Worm (Caenorhabditis elegans) whole organism, L4/young adult: ENCODE data around the gene F10G2.10.

Source experiments
- W03F9.2 ChIP-seq: fragments of 150-350 bp; optimal IDR thresholded peaks from 2 replicates; lab custom pipeline; 2014; ENCODE audit warnings: missing biosample characterization, missing genetic modification characterization
- him-1 ChIP-seq: sonication (generic microtip); optimal IDR thresholded peaks from 2 replicates; lab custom pipeline; 2016; ENCODE audit warnings: missing genotype, missing genetic modification reagents, missing genetic modification characterization, missing compliant biosample characterization

DNA sequence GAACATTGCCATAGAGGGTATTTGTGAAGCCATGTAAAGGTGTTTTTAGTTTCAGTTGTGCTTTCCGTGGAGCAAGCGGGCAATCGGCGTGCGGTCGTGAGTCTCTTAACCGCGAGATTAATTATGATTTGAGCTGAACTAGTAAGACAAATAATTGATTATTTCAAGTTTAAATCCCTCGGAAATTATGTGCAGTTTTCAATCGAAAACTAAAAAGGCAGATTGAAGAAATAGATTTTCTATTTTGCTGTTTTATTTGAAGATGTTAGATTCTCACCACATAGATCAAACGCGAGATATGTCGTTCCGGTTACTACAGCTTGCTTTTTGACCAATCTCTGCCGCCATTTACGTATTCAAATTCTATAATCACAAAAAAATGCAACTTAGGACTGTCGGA lies 40.0 kb upstream of the F10G2.10 start, which contains the start of gene C13A2.3:
- TF ChIP-seq him-1 (tag; lab: Kevin White, UChicago) (no peak), W03F9.2 (tag; lab: Kevin White, UChicago) (no peak)
